Fruit fly (Drosophila melanogaster): ENCODE results near the gene CG34367.

DNA sequence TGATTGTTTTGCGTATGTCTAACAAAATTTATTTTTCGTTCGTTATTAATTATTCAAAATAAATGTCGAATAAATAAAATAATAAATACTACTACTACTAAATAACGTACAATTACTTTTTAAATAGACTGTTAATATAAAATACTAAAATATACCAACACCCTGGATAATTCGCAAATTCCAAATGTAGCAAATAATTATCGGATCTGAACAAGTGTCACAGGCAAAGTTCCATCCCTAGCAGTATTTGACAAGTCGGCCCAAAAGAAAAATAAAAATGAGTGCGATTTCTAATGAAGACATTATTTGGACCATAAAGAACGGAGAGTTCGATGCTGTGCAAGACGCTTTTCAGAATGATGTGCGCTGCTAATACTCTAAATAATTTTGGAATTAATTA, 12.3 kb downstream of the CG34367 start, which contains the start of gene CG31715:
- no peak for TF ChIP-seq ttk (optimal IDR thresholded peaks at IDR 0.05)
- TF ChIP-seq insv (optimal IDR thresholded peaks at IDR 0.05) = no peak
- no peak for TF ChIP-seq psq (optimal IDR thresholded peaks at IDR 0.05)
- no peak for TF ChIP-seq h (optimal IDR thresholded peaks at IDR 0.05)
- TF ChIP-seq Myc (optimal IDR thresholded peaks at IDR 0.05) = no peak
- TF ChIP-seq Sin3A (optimal IDR thresholded peaks at IDR 0.05) = no peak
